Worm (Caenorhabditis elegans): ENCODE data around the gene Y67D8B.3.

The Y67D8B.3 gene

DNA sequence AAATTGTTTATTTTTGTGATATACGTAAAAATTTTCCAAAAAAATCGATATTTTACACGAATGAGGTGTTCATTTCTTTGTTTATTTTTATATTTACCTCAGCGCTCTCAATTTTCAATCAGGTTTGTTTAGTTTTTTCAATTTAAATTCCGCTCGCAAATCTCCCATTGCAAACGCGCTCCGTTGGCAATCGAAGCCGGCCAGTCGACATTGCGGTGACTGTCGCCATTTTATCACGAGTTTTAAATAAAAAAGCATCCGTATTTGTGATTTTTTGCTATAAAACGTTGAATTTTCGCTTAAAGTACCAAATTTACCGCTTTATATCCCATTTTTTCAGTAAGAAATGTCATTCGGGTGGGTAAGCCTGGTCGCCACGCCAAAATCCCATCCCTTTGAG is 11.4 kb upstream of the Y67D8B.3 start, which contains the start of gene slmp-1:
Gene slmp-1 (plus strand): TSS at position 335 of the 400 bp plus-strand sequence.
- TF ChIP-seq ceh-24 (tag; optimal IDR thresholded peaks at IDR 0.05) (no peak), che-1 (tag; optimal IDR thresholded peaks at IDR 0.05) (no peak), ttx-3 (tag; optimal IDR thresholded peaks at IDR 0.05) (peak; percentile 3), fkh-10 (GFP tag; optimal IDR thresholded peaks at IDR 0.05) (no peak), F13H6.1 (tag; optimal IDR thresholded peaks at IDR 0.05) (no peak), mec-3 (tag; optimal IDR thresholded peaks at IDR 0.05; ENCODE audit: borderline replicate concordance) (no peak), hlh-30 (tag; optimal IDR thresholded peaks at IDR 0.05; ENCODE audit: insufficient read depth) (peak; percentile 71), dve-1 (tag; optimal IDR thresholded peaks at IDR 0.05) (no peak), ets-4 (tag; optimal IDR thresholded peaks at IDR 0.05) (no peak), Y22D7AL.16 (tag; optimal IDR thresholded peaks at IDR 0.05) (no peak), rnt-1 (tag; optimal IDR thresholded peaks at IDR 0.05) (peak; percentile 26), K02D7.2 (tag; optimal IDR thresholded peaks at IDR 0.05) (no peak), lim-6 (tag; optimal IDR thresholded peaks at IDR 0.05) (no peak), ceh-34 (tag; optimal IDR thresholded peaks at IDR 0.05) (no peak), ama-1 (optimal IDR thresholded peaks at IDR 0.05) (no peak), lin-11 (tag; optimal IDR thresholded peaks at IDR 0.05) (no peak), nfya-1 (tag; optimal IDR thresholded peaks at IDR 0.05) (peak; percentile 44), hlh-15 (tag; optimal IDR thresholded peaks at IDR 0.05) (no peak), pqm-1 (tag; optimal IDR thresholded peaks at IDR 0.05) (no peak), nhr-232 (tag; optimal IDR thresholded peaks at IDR 0.05) (no peak), hlh-6 (tag; optimal IDR thresholded peaks at IDR 0.05) (no peak), elt-2 (tag; optimal IDR thresholded peaks at IDR 0.05) (peak; percentile 23), ahr-1 (tag; optimal IDR thresholded peaks at IDR 0.05) (no peak), fkh-6 (tag; optimal IDR thresholded peaks at IDR 0.05) (no peak), npax-4 (tag; optimal IDR thresholded peaks at IDR 0.05) (no peak), pha-2 (tag; optimal IDR thresholded peaks at IDR 0.05) (no peak), dmd-4 (tag; optimal IDR thresholded peaks at IDR 0.05; ENCODE audit: borderline replicate concordance) (no peak), elt-4 (tag; optimal IDR thresholded peaks at IDR 0.05) (no peak), gmeb-2 (tag; optimal IDR thresholded peaks at IDR 0.05) (no peak), pax-1 (tag; optimal IDR thresholded peaks at IDR 0.05) (no peak), ceh-31 (tag; optimal IDR thresholded peaks at IDR 0.05) (peak; percentile 34), ceh-14 (tag; optimal IDR thresholded peaks at IDR 0.05) (no peak), ref-2 (tag; optimal IDR thresholded peaks at IDR 0.05) (no peak), hlh-8 (tag; optimal IDR thresholded peaks at IDR 0.05) (no peak), K09A11.1 (tag; optimal IDR thresholded peaks at IDR 0.05; ENCODE audit: insufficient read depth) (no peak)

DNA sequence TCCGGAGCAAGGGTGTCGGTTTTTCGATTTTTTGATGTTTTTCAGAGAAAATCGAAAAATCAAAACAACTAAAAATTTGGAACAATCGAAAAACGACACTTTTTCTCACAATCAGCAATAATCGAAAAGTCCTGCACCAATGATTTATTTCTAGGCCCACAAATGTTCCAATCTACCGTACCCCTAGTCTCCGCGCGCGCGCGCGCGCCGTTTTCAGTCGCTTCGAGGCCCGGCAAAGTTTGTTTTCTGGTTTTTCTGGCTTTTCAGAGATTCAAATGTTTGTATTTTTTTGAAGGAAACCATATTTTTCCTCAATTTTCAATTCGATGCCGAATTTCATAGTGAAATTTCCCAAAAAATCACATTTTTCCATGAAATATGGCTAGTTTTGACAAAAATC is 9.9 kb upstream of the Y67D8B.3 start:
- TF ChIP-seq gmeb-2 (tag; optimal IDR thresholded peaks at IDR 0.05) (no peak), ama-1 (optimal IDR thresholded peaks at IDR 0.05) (no peak), sox-4 (tag; optimal IDR thresholded peaks at IDR 0.05) (no peak), hlh-30 (tag; optimal IDR thresholded peaks at IDR 0.05; ENCODE audit: insufficient read depth) (no peak), ztf-16 (tag; optimal IDR thresholded peaks at IDR 0.05) (no peak), odd-2 (tag; optimal IDR thresholded peaks at IDR 0.05) (no peak), elt-2 (tag; optimal IDR thresholded peaks at IDR 0.05) (no peak), pag-3 (tag; optimal IDR thresholded peaks at IDR 0.05; ENCODE audit: borderline replicate concordance) (no peak), nhr-232 (tag; optimal IDR thresholded peaks at IDR 0.05) (no peak), ceh-6 (GFP tag; optimal IDR thresholded peaks at IDR 0.05) (no peak), sdc-2 (tag; optimal IDR thresholded peaks at IDR 0.05) (no peak), ceh-18 (tag; optimal IDR thresholded peaks at IDR 0.05) (no peak), unc-42 (tag; optimal IDR thresholded peaks at IDR 0.05) (no peak)

Measured in whole organism, late embryonic.